Fruit fly (Drosophila melanogaster): ENCODE measurements around the gene CG10600.

CG10600 gene

DNA sequence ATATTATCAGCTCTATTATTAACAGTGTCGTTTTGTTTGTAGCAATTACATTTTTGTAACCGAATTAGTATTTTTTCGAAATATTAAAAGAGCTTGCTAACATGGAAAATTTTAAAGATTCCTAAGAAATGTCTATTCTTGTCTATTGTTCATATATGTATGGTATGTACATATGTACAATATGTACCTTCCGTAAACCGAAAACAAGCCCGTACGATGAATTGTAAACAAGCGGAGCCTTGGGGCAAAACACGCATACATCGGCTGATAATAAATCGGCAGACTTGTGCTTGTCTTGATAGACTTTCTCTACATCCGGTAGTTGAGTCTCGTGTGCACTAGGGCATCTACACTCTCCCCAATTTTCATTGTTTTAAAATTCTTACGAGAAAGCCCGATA, 16.7 kb downstream of the CG10600 start (continued):
- TF ChIP-seq CG11723 (GFP tag; optimal IDR thresholded peaks at IDR 0.05), result peak; percentile 39
- no peak for TF ChIP-seq CG3995 (GFP tag; optimal IDR thresholded peaks at IDR 0.05)
- peak; percentile 3 for TF ChIP-seq tio (GFP tag; optimal IDR thresholded peaks at IDR 0.05)
- no peak for TF ChIP-seq schlank (tag; optimal IDR thresholded peaks at IDR 0.05)
- peak; percentile 68 for TF ChIP-seq CG17359 (tag; optimal IDR thresholded peaks at IDR 0.05)
- no peak for TF ChIP-seq tna (GFP tag; IDR thresholded peaks at IDR 0.05; ENCODE audit: partially characterized antibody)
- peak; percentile 23 for TF ChIP-seq Meics (GFP tag; optimal IDR thresholded peaks at IDR 0.05)
- TF ChIP-seq nom (GFP tag; optimal IDR thresholded peaks at IDR 0.05), result no peak
- no peak for TF ChIP-seq GATAe (GFP tag; conservative IDR thresholded peaks at IDR 0.05)
- no peak for TF ChIP-seq wdn (GFP tag; IDR thresholded peaks at IDR 0.05)
- TF ChIP-seq cg (GFP tag; optimal IDR thresholded peaks at IDR 0.05), result no peak
- peak; percentile 34 for TF ChIP-seq CG5180 (GFP tag; optimal IDR thresholded peaks at IDR 0.05)
- TF ChIP-seq al (GFP tag; IDR thresholded peaks at IDR 0.05), result no peak
- no peak for TF ChIP-seq ERR (GFP tag; optimal IDR thresholded peaks at IDR 0.05)
- TF ChIP-seq CG10274 (GFP tag; optimal IDR thresholded peaks at IDR 0.05), result no peak
- TF ChIP-seq CG8944 (GFP tag; optimal IDR thresholded peaks at IDR 0.05), result peak; percentile 17
- no peak for TF ChIP-seq CG17912 (GFP tag; optimal IDR thresholded peaks at IDR 0.05)
- peak; percentile 71 for TF ChIP-seq HHEX (GFP tag; optimal IDR thresholded peaks at IDR 0.05)
- TF ChIP-seq ac (GFP tag; optimal IDR thresholded peaks at IDR 0.05), result no peak
- TF ChIP-seq NC2β (GFP tag; optimal IDR thresholded peaks at IDR 0.05), result peak; percentile 50
- no peak for TF ChIP-seq BEAF-32 (GFP tag; optimal IDR thresholded peaks at IDR 0.05)
- no peak for TF ChIP-seq CG13624 (GFP tag; optimal IDR thresholded peaks at IDR 0.05)
- TF ChIP-seq Dfd (GFP tag; optimal IDR thresholded peaks at IDR 0.05), result no peak
- TF ChIP-seq Abd-B (GFP tag; optimal IDR thresholded peaks at IDR 0.05), result no peak
- TF ChIP-seq CG14667 (GFP tag; IDR thresholded peaks at IDR 0.05), result no peak
- TF ChIP-seq CG15601 (tag; optimal IDR thresholded peaks at IDR 0.05), result peak; percentile 78
- peak; percentile 26 for TF ChIP-seq CG6683 (GFP tag; optimal IDR thresholded peaks at IDR 0.05)
- TF ChIP-seq luna (GFP tag; optimal IDR thresholded peaks at IDR 0.05), result no peak
- no peak for TF ChIP-seq scrt (GFP tag; optimal IDR thresholded peaks at IDR 0.05)
- TF ChIP-seq CG14050 (GFP tag; IDR thresholded peaks at IDR 0.05), result no peak
- peak; percentile 54 for TF ChIP-seq pfk (GFP tag; optimal IDR thresholded peaks at IDR 0.05)
- no peak for TF ChIP-seq CG8765 (GFP tag; IDR thresholded peaks at IDR 0.05)
- TF ChIP-seq Oaz (GFP tag; IDR thresholded peaks at IDR 0.05), result no peak
- TF ChIP-seq mld (GFP tag; IDR thresholded peaks at IDR 0.05; ENCODE audit: partially characterized antibody), result no peak
- no peak for TF ChIP-seq zf30C (GFP tag; optimal IDR thresholded peaks at IDR 0.05)
- peak; percentile 73 for TF ChIP-seq CG2875 (GFP tag; optimal IDR thresholded peaks at IDR 0.05)
- TF ChIP-seq CG2678 (tag; optimal IDR thresholded peaks at IDR 0.05), result peak; percentile 54
- TF ChIP-seq ind (GFP tag; optimal IDR thresholded peaks at IDR 0.05), result no peak
- peak; percentile 35 for TF ChIP-seq CG9727 (GFP tag; optimal IDR thresholded peaks at IDR 0.05)
- TF ChIP-seq Med (GFP tag), result peak; percentile 86
- no peak for TF ChIP-seq CG10565 (GFP tag; optimal IDR thresholded peaks at IDR 0.05)
- no peak for TF ChIP-seq CG10462 (GFP tag; optimal IDR thresholded peaks at IDR 0.05)
- TF ChIP-seq CG6765 (GFP tag; optimal IDR thresholded peaks at IDR 0.05), result no peak
- TF ChIP-seq bowl (GFP tag; IDR thresholded peaks at IDR 0.05), result no peak
- no peak for TF ChIP-seq CG2889 (GFP tag; IDR thresholded peaks at IDR 0.05)
- no peak for TF ChIP-seq Lpt (GFP tag; optimal IDR thresholded peaks at IDR 0.05)

Measured in whole organism, embryonic.